Worm (Caenorhabditis elegans): Measurements from ENCODE around the gene C44F1.1.

C44F1.1 gene

DNA sequence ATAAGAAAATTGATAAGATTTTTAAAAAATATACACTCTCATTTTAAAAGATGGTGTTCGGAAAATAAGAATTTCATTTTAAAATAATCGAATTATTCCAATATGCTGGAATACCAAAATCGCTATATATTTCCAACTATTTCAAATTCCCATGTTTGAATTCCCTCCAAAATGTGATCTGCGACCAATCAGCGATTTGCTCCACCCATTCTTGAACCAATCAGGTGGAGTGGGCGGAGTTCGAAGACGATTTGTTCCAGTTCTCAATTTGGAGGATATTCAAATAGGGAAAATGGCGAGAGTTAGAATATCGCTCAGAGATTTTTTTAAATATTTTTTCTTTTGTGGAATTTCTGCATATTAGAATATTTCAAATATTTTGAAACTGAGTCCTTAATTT lies 25.5 kb upstream of the C44F1.1 start:
- TF ChIP-seq unc-62 (GFP tag; optimal IDR thresholded peaks at IDR 0.05) = no peak

DNA sequence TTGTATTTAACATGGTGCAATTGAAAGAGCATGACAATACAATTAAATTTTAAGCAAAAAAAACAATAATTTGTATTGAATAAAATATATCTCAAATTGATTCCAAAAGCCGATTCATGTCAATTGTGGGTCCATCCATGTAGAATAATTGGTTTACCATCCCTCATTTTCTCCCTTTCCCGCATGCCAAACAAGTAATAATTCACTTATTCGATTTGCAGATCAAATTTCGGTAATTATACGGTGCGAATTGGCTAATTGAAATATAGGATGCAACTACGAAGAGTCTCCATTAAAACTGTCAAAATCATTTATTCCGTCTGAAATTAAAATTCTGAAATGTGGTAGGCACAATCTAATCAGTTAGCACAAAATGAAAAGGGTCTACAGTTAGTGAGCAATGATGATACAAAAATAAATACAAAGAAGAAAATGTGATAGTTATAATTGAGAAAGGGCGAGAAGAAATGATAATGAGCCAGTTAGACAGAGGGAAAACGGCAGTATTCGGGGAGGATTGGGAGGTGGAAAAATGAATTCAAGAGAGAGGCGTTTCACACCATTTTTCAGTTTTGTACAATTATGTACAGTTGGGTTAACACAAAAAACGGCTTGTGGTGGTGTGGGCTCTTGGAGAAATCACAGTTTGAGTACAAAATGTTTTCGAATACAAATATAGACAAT lies 24.5 kb upstream of the C44F1.1 start:
- TF ChIP-seq unc-62 (GFP tag; optimal IDR thresholded peaks at IDR 0.05) = no peak

DNA sequence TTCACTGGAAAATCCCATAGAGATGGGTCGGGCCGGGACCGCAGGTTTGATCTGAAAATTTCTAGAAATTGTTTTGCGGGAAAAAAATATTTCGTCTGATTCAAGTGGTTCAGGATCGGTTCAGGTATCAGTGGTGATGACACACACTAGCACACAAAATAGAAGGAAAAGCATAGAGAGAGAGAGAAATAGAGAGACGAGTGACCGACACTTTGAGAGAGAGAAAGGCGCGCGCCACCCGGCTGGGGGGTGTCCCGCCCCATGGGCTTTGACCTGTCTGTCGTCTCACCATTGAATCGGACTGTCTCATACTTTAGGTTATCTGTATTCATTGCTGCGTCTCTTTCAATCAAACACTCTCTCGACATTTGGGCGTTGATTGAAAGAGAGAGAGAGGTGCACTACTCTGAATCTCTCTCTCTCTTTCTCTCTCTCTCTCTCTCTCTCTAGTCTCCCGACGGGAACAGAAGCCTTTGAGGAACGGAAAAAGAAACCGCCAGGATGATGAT lies 21.1 kb upstream of the C44F1.1 start, which contains the start of gene acy-3:
Gene acy-3 (minus strand): TSS at position 51 of the 509 bp plus-strand sequence.
- no peak for TF ChIP-seq unc-62 (GFP tag; optimal IDR thresholded peaks at IDR 0.05)

DNA sequence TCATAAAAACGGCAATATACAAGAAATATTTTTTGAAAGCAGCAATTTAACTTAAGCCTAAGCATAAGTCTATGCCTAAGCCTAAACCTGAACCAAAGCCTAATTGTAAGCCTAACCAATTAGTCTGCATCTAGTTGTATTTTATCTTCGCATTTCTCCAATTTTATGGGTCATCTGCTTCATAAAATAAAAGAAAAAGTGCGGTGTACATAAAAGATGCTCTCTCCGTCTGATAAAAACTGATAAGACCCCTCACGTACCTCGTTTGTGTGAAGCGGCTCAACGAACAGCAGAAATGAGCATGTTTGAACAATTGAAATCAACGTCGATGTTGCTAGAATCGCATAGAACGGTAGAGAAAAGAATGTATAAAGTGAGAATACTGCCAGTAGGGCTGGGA lies 19.7 kb upstream of the C44F1.1 start:
- TF ChIP-seq unc-62 (GFP tag; optimal IDR thresholded peaks at IDR 0.05) = no peak

DNA sequence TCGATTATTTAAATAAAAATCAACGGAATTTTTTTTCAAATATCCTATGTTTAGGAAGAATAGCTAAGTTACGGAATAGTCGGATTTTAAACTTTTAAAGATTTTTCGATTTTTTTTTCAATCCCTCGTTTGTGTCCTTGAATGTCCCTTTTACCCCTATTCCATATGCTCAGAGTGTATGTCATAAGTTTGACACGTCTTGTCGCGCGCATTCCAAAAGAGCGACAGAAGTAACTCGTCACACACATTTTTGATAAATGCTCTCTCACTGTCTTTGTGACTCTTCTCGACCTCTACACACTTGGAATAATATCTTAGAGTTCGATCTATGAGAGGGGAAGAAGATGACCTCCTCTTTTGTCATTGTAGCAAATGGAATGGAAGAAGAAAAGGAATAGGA lies 18.6 kb upstream of the C44F1.1 start:
- TF ChIP-seq unc-62 (GFP tag; optimal IDR thresholded peaks at IDR 0.05) = no peak

DNA sequence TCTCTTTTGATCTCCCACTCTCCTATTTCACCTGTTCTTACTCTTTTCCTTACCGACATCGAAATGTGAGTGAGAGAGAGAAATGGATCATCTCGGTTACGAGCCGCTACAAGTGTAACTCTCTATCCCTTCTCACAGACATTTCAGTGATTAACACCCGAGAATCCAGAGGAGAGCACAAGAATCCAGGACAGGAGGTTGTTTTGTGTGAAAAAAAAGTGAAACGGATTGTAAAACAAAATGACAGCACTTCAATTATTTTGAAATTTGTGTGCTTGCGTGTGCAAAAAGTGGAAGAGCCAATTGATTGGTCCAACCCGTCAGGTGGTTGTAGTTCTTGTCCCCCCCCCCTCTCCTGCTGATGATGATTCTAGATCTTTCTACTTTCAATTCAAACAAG lies 17.5 kb upstream of the C44F1.1 start:
- no peak for TF ChIP-seq unc-62 (GFP tag; optimal IDR thresholded peaks at IDR 0.05)

DNA sequence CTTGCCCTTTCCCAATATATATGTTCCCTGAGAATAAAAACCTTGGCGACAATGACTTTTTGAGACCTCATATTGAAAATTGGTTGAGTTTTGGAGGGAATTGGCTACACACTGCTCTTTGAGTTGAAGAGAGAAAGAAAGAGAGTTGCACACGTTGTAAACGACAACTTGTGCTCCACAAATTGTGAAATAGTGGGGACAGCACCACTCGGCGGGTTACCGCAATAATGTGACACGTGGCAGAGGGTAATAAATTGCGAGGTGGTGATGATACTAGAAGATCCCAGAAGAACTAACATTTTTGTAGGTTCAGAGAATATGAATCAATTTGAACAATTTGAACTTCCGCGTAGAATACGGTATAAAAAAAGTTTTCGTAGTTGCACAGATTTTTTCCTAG lies 16.5 kb upstream of the C44F1.1 start:
- no peak for TF ChIP-seq unc-62 (GFP tag; optimal IDR thresholded peaks at IDR 0.05)

DNA sequence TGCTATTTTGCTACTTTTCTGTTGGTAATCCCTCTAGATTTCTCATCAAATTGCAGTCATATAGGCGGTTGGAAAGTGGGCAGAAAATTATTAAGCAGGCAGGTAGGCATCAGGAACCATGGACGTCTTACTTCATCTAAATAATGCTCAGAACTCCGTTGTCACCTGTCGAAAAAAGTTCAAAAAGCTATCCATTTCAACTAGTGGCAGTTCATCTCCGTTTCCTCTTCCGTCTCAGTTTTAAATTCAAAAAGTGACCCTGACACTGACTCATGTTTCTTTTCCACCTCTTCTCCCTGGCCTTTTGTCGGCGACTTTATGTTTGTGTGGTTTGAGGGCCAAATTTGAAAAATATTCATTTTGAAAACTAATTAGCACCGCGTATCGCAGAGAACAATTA lies 9.2 kb upstream of the C44F1.1 start:
- no peak for TF ChIP-seq unc-62 (GFP tag; optimal IDR thresholded peaks at IDR 0.05)

DNA sequence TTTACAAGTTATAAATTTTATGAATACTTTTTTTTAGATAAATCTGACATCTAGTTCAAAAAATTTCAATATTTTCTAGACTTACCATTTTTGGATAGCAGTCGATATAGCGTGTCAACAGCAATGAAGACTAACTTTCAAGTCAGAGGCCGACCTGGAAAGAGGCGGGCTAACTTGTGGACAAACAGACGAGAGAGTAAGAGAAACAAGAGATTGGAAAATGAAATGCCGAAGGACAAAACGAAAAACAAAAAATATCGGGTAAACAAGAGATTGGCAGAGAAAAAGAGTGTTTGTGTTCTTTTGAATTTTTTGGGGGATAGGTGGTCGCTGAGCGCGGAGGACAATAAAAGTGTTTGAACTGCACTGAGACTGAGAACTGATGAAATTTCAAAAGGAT lies 7.8 kb upstream of the C44F1.1 start, which contains the start of gene lec-4:
Gene lec-4 (minus strand): TSS at position 154 of the 400 bp plus-strand sequence.
- no peak for TF ChIP-seq unc-62 (GFP tag; optimal IDR thresholded peaks at IDR 0.05)

DNA sequence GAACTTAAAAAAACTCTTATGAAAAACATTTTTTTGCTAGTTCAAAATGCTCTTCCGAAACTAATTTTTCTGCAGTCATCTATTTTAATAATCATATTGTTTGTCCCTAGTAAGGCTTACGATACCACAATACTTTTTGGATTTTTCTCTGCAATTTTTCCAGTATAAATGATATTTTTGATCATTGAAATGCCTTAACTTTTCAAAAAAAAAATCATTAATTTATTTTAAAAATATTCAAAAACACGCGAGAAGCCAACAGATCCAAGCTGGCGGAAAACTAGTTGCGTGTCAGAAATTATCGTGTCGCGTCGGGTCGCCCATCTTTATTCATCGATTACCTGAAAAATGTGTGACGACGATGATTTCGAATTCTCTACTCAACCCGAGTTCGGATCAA lies 2.8 kb upstream of the C44F1.1 start, which contains the start of gene gmeb-3:
Gene gmeb-3 (plus strand): TSS at position 301 of the 400 bp plus-strand sequence.
- no peak for TF ChIP-seq unc-62 (GFP tag; optimal IDR thresholded peaks at IDR 0.05)

DNA sequence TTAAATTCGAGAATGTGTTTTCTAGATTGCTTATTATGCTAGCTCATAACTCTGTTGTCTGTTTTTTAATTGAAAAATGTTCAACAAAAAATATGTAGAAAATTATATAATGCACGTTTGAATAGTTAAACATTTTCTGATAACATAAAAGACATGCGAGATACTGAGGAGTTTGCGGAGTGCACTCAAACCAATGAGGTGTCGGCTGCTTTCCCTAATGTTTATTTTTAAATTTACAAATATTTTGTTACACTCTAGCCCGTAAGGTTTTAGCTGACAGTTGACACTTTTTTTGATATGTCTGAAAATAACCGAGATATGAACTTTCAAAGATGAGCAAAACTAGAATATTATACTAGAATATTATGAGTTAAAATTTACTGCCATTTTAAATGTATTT lies 776 bp downstream of the C44F1.1 start:
- no peak for TF ChIP-seq unc-62 (GFP tag; optimal IDR thresholded peaks at IDR 0.05)

DNA sequence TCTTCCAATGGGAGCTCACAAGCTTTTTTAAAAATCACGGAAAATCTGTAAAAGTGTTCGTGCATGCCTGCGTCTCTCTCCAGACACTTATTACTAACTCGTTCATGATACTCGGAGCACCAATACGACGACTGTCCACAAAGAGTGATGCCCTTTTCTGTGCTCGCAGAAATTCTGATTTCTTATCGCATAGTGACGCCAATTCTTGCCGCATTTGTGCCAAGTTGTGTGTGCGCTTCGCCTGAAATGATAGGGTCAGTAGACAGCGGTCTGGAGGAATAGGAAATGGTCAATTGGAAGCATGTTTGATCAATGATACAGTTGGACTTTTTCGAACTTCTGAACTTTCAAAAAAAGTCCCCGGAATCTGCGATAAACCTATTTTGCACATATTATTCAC lies 1.3 kb downstream of the C44F1.1 start:
- TF ChIP-seq unc-62 (GFP tag; optimal IDR thresholded peaks at IDR 0.05) = no peak

DNA sequence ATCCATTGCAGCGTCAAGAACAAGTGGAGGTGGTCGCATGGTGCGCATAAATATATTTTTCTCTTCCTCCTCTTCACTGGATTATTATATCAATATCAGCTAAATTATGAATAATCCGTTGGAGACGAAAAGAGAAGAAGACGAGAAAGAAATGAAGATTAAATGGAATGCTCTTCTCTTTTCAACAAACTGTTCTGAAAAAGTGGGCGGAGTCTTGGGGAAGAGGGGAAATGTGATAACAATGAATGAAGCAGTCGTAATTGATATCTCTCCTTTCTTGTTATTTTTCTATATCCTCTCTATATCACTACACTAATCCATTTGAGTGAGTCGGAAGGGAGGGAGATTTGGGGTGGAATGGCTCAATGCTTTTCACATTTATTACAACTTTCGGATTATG lies 6.0 kb downstream of the C44F1.1 start, which contains the start of gene arcp-1:
Gene arcp-1 (minus strand): TSS at position 101 of the 400 bp plus-strand sequence.
- no peak for TF ChIP-seq unc-62 (GFP tag; optimal IDR thresholded peaks at IDR 0.05)

DNA sequence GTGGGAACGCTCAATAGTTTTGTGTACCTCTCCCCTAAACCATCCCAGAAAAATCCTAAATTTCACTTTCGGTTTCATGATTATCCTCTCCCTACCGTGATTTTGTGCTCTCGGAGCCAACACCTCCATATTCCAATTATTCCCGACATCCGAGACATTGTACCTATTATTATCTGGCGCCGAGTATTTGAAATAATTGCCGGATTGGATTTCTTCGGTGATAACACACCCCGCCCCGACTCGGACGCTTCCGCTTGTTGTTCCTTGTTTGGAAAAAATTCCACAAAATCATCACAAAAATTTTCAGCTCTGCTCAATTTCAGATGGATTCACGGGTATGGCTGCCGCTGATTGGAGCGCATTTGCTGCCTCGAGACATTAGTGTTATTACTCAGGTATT lies 20.2 kb downstream of the C44F1.1 start, which contains the start of gene lin-48:
Gene lin-48 (plus strand): TSS at position 301 of the 400 bp plus-strand sequence.
- TF ChIP-seq unc-62 (GFP tag; optimal IDR thresholded peaks at IDR 0.05) = no peak

DNA sequence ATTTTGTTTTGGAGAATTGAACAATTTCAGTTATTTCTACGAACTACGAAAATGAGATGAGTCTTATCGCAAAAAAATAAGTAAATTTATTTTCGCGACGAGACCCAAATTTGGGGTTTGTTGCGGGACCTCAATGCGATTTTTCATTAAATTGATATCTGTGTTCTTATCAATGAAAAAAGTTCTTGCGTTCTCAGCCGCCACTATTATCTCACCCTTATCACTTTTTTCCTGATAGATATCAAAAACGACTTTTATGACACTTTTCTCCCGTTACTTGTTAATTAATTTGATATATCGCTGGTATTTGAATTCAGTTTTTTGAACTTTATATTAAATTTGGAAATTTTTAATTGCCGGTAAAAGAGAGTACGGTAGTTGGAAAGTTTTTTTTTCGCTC lies 22.0 kb downstream of the C44F1.1 start:
- no peak for TF ChIP-seq unc-62 (GFP tag; optimal IDR thresholded peaks at IDR 0.05)

DNA sequence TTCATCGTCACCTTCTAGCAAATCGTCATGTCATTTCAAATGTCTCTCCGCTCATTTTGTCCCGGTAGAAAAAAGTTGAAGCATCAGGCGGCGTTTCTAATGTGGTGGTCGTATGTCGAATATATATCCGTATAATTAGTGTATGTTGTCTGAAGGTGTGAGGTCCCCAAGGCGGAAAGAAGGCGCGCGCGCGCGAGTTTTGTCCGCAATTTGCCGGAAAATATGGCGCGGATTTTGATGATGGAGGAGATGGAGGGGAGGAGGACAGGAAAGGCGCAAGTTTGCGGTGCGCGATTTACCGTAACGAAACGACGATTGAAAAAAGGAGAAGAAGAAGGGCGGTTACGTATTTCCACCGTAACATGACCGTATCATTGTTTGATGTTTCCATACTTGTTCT lies 23.3 kb downstream of the C44F1.1 start:
- no peak for TF ChIP-seq unc-62 (GFP tag; optimal IDR thresholded peaks at IDR 0.05)

DNA sequence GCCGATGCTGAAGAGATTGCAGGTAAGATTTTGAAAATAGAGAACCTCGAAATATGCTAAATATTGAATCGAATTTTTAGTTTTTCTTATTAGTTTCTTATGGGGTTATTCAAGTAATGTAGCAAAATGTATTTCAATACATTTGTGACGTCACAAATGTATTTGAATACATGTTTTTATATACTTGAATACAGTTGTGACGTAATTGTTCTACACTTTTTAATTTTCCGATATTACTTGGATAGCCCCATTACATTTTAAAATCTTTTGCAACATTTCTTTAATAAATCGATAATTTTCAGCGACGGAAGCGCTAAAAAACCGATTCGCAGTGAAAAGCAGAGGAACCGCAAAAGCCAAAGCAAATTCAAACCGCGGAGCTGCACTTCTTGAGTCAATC lies 27.0 kb downstream of the C44F1.1 start:
- no peak for TF ChIP-seq unc-62 (GFP tag; optimal IDR thresholded peaks at IDR 0.05)

All from whole organism, dauer.